Worm (Caenorhabditis elegans) whole organism, L4 larva: Measurements from ENCODE around the gene F10E7.9.

ENCODE experiments used
- F49E8.2 ChIP-seq: sonication (generic microtip); optimal IDR thresholded peaks from 2 replicates; lab custom pipeline; 2016; ENCODE audit warnings: missing compliant biosample characterization, mild to moderate bottlenecking, missing genetic modification characterization, borderline replicate concordance
- ceh-20 ChIP-seq: fragments of 200-800 bp; sonication (Bioruptor generic); IDR thresholded peaks from 2 replicates; pipeline ENCODE4 v1.3.6; 2022; ENCODE audit warnings: missing genetic modification reagents, missing genetic modification characterization, missing compliant biosample characterization
- ceh-82 ChIP-seq: sonication (generic microtip); optimal IDR thresholded peaks from 2 replicates; lab custom pipeline; 2017; ENCODE audit warnings: missing biosample characterization, missing genetic modification characterization
- jun-1 ChIP-seq: fragments of 150-350 bp; optimal IDR thresholded peaks from 2 replicates; lab custom pipeline; 2014; ENCODE audit warnings: missing biosample characterization, missing genetic modification reagents, missing genetic modification characterization
- lin-15B ChIP-seq: fragments of 150-350 bp; sonication (generic microtip); optimal IDR thresholded peaks from 3 replicates; lab custom pipeline; 2014; ENCODE audit warnings: missing biosample characterization, missing genetic modification characterization
- nhr-41 ChIP-seq: fragments of 200-800 bp; sonication (Bioruptor generic); IDR thresholded peaks from 2 replicates; pipeline ENCODE4 v1.3.6; 2022; ENCODE audit warnings: missing genetic modification reagents, missing genetic modification characterization, missing compliant biosample characterization
- nhr-77 ChIP-seq: fragments of 150-350 bp; optimal IDR thresholded peaks from 2 replicates; lab custom pipeline; 2014; ENCODE audit warnings: missing biosample characterization, missing genetic modification characterization
- pqm-1 ChIP-seq: sonication (generic microtip); optimal IDR thresholded peaks from 2 replicates; lab custom pipeline; 2017; ENCODE audit warnings: missing biosample characterization, missing genetic modification characterization
- skn-1 ChIP-seq: fragments of 150-350 bp; optimal IDR thresholded peaks from 2 replicates; lab custom pipeline; 2014; ENCODE audit warnings: missing biosample characterization, missing genetic modification characterization
- unc-39 ChIP-seq: sonication (generic microtip); optimal IDR thresholded peaks from 2 replicates; lab custom pipeline; 2017; ENCODE audit warnings: missing biosample characterization, missing genetic modification characterization
- ztf-11 ChIP-seq: fragments of 150-350 bp; optimal IDR thresholded peaks from 2 replicates; lab custom pipeline; 2014; ENCODE audit warnings: missing biosample characterization, missing genetic modification characterization

DNA sequence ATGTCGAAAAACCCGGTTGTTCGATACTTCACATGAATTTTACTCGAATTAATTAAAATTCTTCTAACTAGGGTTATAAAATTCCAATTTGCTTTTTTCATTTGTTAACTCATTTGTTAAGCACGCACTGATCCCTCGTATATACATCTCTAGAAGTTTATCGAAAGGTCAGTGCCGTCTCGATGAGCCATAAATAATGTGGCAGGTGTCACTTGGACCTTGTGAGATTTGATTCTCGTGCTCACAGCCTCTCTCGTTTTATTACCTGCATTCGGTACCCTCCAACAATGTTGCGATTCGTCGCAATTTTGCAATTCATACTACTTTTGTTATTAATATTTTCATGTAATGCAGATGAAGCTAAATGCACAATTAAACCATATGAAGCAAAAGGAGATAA lies 6.5 kb upstream of the F10E7.9 start, which contains the start of gene spon-1:
- no peak for TF ChIP-seq nhr-77
- no peak for TF ChIP-seq nhr-41 (GFP tag; lab: Robert Waterston, UW)
- TF ChIP-seq ceh-20 (GFP tag; lab: Robert Waterston, UW), result no peak
- no peak for TF ChIP-seq ceh-82
- TF ChIP-seq skn-1 (tag; lab: Kevin White, UChicago), result no peak
- TF ChIP-seq F49E8.2 (tag; lab: Kevin White, UChicago), result no peak
- no peak for TF ChIP-seq ztf-11
- no peak for TF ChIP-seq pqm-1 (tag; lab: Kevin White, UChicago)
- TF ChIP-seq unc-39, result no peak
- TF ChIP-seq jun-1 (tag; lab: Kevin White, UChicago), result no peak
- TF ChIP-seq lin-15B (tag; lab: Kevin White, UChicago), result no peak
